Worm (Caenorhabditis elegans) whole organism, L2 larva: ENCODE results near the gene T25E4.2.

Experiments
- C34F6.9 ChIP-seq: fragments of 150-350 bp; optimal IDR thresholded peaks from 2 replicates; lab custom pipeline; 2014; ENCODE audit warnings: missing biosample characterization, missing genetic modification characterization
- F13H6.1 ChIP-seq: sonication (generic microtip); optimal IDR thresholded peaks from 2 replicates; lab custom pipeline; 2016; ENCODE audit warnings: missing genetic modification characterization, missing compliant biosample characterization
- R02D3.7 ChIP-seq: fragments of 150-350 bp; optimal IDR thresholded peaks from 2 replicates; lab custom pipeline; 2014; ENCODE audit warnings: missing biosample characterization, missing genetic modification characterization
- Y55F3AM.14 ChIP-seq: fragments of 200-800 bp; sonication (Bioruptor generic); optimal IDR thresholded peaks from 2 replicates; lab custom pipeline; 2018; ENCODE audit warnings: mild to moderate bottlenecking, missing genetic modification characterization, missing compliant biosample characterization
- ZK546.5 ChIP-seq: sonication (generic microtip); optimal IDR thresholded peaks from 2 replicates; lab custom pipeline; 2017; ENCODE audit warnings: missing biosample characterization, missing genetic modification characterization
- alr-1 ChIP-seq: fragments of 150-350 bp; optimal IDR thresholded peaks from 2 replicates; lab custom pipeline; 2014; ENCODE audit warnings: missing biosample characterization, missing genetic modification characterization
- aly-2 ChIP-seq: fragments of 150-350 bp; optimal IDR thresholded peaks from 2 replicates; lab custom pipeline; 2014; ENCODE audit warnings: missing biosample characterization, missing genetic modification characterization
- ama-1 ChIP-seq: fragments of 150-350 bp; optimal IDR thresholded peaks from 2 replicates; lab custom pipeline; 2018; ENCODE audit warnings: inconsistent platforms
- blmp-1 ChIP-seq: sonication (generic microtip); optimal IDR thresholded peaks from 2 replicates; lab custom pipeline; 2017; ENCODE audit warnings: missing genetic modification characterization, mild to moderate bottlenecking, missing compliant biosample characterization, antibody characterized with exemption, moderate library complexity; ENCODE audit not compliant: insufficient read depth
- ceh-16 ChIP-seq: fragments of 150-350 bp; optimal IDR thresholded peaks from 2 replicates; lab custom pipeline; 2014; ENCODE audit warnings: missing biosample characterization, missing genetic modification characterization
- ceh-82 ChIP-seq: fragments of 150-350 bp; optimal IDR thresholded peaks from 2 replicates; lab custom pipeline; 2014; ENCODE audit warnings: missing biosample characterization, missing genetic modification characterization
- crh-2 ChIP-seq: sonication (generic microtip); optimal IDR thresholded peaks from 2 replicates; lab custom pipeline; 2017; ENCODE audit warnings: missing biosample characterization, missing genetic modification characterization
- dmd-4 ChIP-seq: sonication (generic microtip); optimal IDR thresholded peaks from 2 replicates; lab custom pipeline; 2017; ENCODE audit warnings: missing biosample characterization, missing genetic modification characterization
- egl-27 ChIP-seq: sonication (generic microtip); optimal IDR thresholded peaks from 3 replicates; lab custom pipeline; 2017; ENCODE audit warnings: missing biosample characterization, missing genetic modification reagents, missing genetic modification characterization
- elt-3 ChIP-seq: sonication (generic microtip); optimal IDR thresholded peaks from 2 replicates; lab custom pipeline; 2017; ENCODE audit warnings: missing biosample characterization, missing genetic modification characterization
- fos-1 ChIP-seq: fragments of 150-350 bp; optimal IDR thresholded peaks from 2 replicates; lab custom pipeline; 2014; ENCODE audit warnings: missing biosample characterization, missing genetic modification characterization
- gmeb-1 ChIP-seq: fragments of 150-350 bp; optimal IDR thresholded peaks from 2 replicates; lab custom pipeline; 2014; ENCODE audit warnings: missing biosample characterization, missing genetic modification characterization
- lin-11 ChIP-seq: fragments of 150-350 bp; sonication (generic microtip); optimal IDR thresholded peaks from 2 replicates; lab custom pipeline; 2014; ENCODE audit warnings: missing biosample characterization, missing genetic modification characterization, inconsistent platforms, mixed read lengths
- lin-13 ChIP-seq: fragments of 150-350 bp; optimal IDR thresholded peaks from 2 replicates; lab custom pipeline; 2014; ENCODE audit warnings: missing biosample characterization, missing genetic modification reagents, missing genetic modification characterization
- lin-39 ChIP-seq: fragments of 150-350 bp; optimal IDR thresholded peaks from 2 replicates; lab custom pipeline; 2014; ENCODE audit warnings: missing biosample characterization, missing genetic modification reagents, missing genetic modification characterization
- lsy-2 ChIP-seq, 2 experiments: fragments of 150-350 bp in 1 of 2; sonication (generic microtip) in 1 of 2; optimal IDR thresholded peaks; 2 replicates each; lab custom pipeline; 2014 to 2017; ENCODE audit warnings: missing biosample characterization in 2 of 2, missing genetic modification characterization in 2 of 2
- mbf-1 ChIP-seq: sonication (generic microtip); optimal IDR thresholded peaks from 2 replicates; lab custom pipeline; 2017; ENCODE audit warnings: missing biosample characterization, missing genetic modification characterization
- mdl-1 ChIP-seq, 2 experiments: fragments of 150-350 bp in 1 of 2; sonication (generic microtip) in 1 of 2; optimal IDR thresholded peaks; 2 replicates each; lab custom pipeline; 2017; ENCODE audit warnings: missing biosample characterization in 2 of 2, missing genetic modification characterization in 2 of 2
- nhr-10 ChIP-seq: sonication (generic microtip); optimal IDR thresholded peaks from 2 replicates; lab custom pipeline; 2017; ENCODE audit warnings: missing biosample characterization, missing genetic modification characterization
- nhr-11 ChIP-seq: fragments of 150-350 bp; optimal IDR thresholded peaks from 2 replicates; lab custom pipeline; 2014; ENCODE audit warnings: missing biosample characterization, missing genetic modification characterization
- nhr-12 ChIP-seq: fragments of 150-350 bp; optimal IDR thresholded peaks from 2 replicates; lab custom pipeline; 2014; ENCODE audit warnings: missing biosample characterization, missing genetic modification characterization
- nhr-129 ChIP-seq: fragments of 150-350 bp; optimal IDR thresholded peaks from 2 replicates; lab custom pipeline; 2014; ENCODE audit warnings: missing biosample characterization, missing genetic modification characterization
- nhr-21 ChIP-seq: fragments of 150-350 bp; optimal IDR thresholded peaks from 2 replicates; lab custom pipeline; 2014; ENCODE audit warnings: missing biosample characterization, missing genetic modification characterization
- nhr-23 ChIP-seq: fragments of 150-350 bp; optimal IDR thresholded peaks from 2 replicates; lab custom pipeline; 2014; ENCODE audit warnings: missing biosample characterization, missing genetic modification reagents, missing genetic modification characterization
- nhr-237 ChIP-seq: fragments of 150-350 bp; optimal IDR thresholded peaks from 2 replicates; lab custom pipeline; 2014; ENCODE audit warnings: missing biosample characterization, missing genetic modification characterization
- nhr-25 ChIP-seq: fragments of 150-350 bp; sonication (generic microtip); optimal IDR thresholded peaks from 3 replicates; lab custom pipeline; 2014; ENCODE audit warnings: missing biosample characterization, missing genetic modification characterization
- nhr-6 ChIP-seq: fragments of 150-350 bp; optimal IDR thresholded peaks from 2 replicates; lab custom pipeline; 2014; ENCODE audit warnings: missing biosample characterization, missing genetic modification characterization
- nhr-77 ChIP-seq: fragments of 150-350 bp; optimal IDR thresholded peaks from 2 replicates; lab custom pipeline; 2014; ENCODE audit warnings: missing biosample characterization, missing genetic modification characterization
- peb-1 ChIP-seq: fragments of 150-350 bp; optimal IDR thresholded peaks from 2 replicates; lab custom pipeline; 2014; ENCODE audit warnings: missing biosample characterization, missing genetic modification characterization
- sem-4 ChIP-seq: fragments of 150-350 bp; optimal IDR thresholded peaks from 2 replicates; lab custom pipeline; 2014; ENCODE audit warnings: missing biosample characterization, missing genetic modification reagents, missing genetic modification characterization
- skn-1 ChIP-seq: sonication (generic microtip); optimal IDR thresholded peaks from 2 replicates; lab custom pipeline; 2017; ENCODE audit warnings: missing biosample characterization, missing genetic modification characterization
- sma-3 ChIP-seq: sonication (generic microtip); optimal IDR thresholded peaks from 2 replicates; lab custom pipeline; 2016; ENCODE audit warnings: missing genetic modification reagents, missing genetic modification characterization, missing compliant biosample characterization
- sma-9 ChIP-seq, 2 experiments: fragments of 150-350 bp in 1 of 2; sonication (generic microtip) in 1 of 2; optimal IDR thresholded peaks; 2 replicates each; lab custom pipeline; 2014 to 2016; ENCODE audit warnings: missing genetic modification characterization in 2 of 2, mild to moderate bottlenecking in 1 of 2, missing biosample characterization in 1 of 2, missing compliant biosample characterization in 1 of 2, missing genetic modification reagents in 1 of 2, moderate library complexity in 1 of 2
- snpc-4 ChIP-seq: fragments of 150-350 bp; optimal IDR thresholded peaks from 2 replicates; lab custom pipeline; 2014; ENCODE audit warnings: missing biosample characterization, missing genetic modification characterization
- unc-55 ChIP-seq: fragments of 150-350 bp; sonication (generic microtip); optimal IDR thresholded peaks from 3 replicates; lab custom pipeline; 2014; ENCODE audit warnings: missing biosample characterization, missing genetic modification reagents, missing genetic modification characterization
- ztf-1 ChIP-seq: fragments of 200-800 bp; sonication (Bioruptor generic); conservative IDR thresholded peaks from 2 replicates; pipeline ENCODE4 v1.3.6; 2022; ENCODE audit warnings: missing genetic modification characterization, missing compliant biosample characterization
- ztf-11 ChIP-seq: sonication (generic microtip); optimal IDR thresholded peaks from 2 replicates; lab custom pipeline; 2017; ENCODE audit warnings: missing biosample characterization, missing genetic modification characterization
- ztf-4 ChIP-seq: fragments of 150-350 bp; optimal IDR thresholded peaks from 2 replicates; lab custom pipeline; 2014; ENCODE audit warnings: missing biosample characterization, missing genetic modification characterization

Gene T25E4.2

DNA sequence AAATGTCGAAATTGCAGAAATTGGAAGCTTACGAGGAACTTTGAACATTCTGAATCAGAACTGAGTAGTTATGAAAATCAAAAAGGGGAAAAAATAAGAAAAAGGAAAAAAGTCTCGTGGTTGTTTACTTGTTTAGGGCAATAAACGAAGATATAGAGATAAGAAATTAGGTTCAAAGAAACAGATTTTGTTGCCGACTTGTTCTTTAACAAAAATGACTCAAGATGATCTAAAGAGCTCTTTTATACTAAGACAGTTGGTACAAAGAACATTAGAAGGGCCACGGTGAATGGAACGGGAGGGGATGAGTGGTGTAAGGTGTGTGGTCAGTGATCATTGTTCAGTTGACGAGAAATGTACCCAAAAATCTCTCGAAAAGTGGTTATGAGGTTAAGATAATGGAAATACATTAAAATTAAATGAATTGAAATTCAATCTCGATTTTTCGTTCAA lies 34.7 kb downstream of the T25E4.2 start, which contains the start of gene acdh-2:
Gene acdh-2 (minus strand): TSS at position 51 of the 453 bp plus-strand sequence.
- TF ChIP-seq nhr-10 (tag; lab: Kevin White, UChicago) (no peak), snpc-4 (tag; lab: Kevin White, UChicago) (no peak), C34F6.9 (tag; lab: Kevin White, UChicago) (no peak), alr-1 (tag; lab: Kevin White, UChicago) (no peak), mbf-1 (tag; lab: Kevin White, UChicago) (no peak), lin-13 (GFP tag; lab: Kevin White, UChicago) (no peak), lsy-2 (tag; optimal IDR thresholded peaks at IDR 0.05; lab: Kevin White, UChicago) (no peak)
- TF ChIP-seq, all 48 proteins: peak for 0

DNA sequence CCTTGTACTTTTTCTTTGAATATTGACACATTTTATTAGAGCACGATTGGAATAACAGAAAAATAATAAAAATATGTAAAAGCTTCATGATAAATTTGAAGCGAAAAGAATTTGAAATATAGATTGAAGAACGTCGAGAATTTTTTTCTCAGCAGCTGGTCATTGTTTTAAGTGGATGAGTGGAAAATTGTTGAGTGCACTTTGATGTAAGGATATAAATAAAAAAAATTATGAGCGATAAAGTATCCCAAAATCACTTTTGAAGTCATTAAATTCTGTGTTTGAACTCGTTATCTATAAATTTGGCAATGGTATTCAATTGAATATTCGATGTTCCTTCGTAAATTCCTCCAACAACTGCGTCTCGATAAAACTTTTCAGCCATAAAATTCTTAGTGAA lies 37.4 kb downstream of the T25E4.2 start, which contains the start of gene ins-13:
Gene ins-13 (minus strand): TSS at position 101 of the 400 bp plus-strand sequence.
- no peak for TF ChIP-seq sma-9 (GFP tag; optimal IDR thresholded peaks at IDR 0.05; lab: Kevin White, UChicago)
- no peak for TF ChIP-seq sma-9 (tag; optimal IDR thresholded peaks at IDR 0.05; lab: Kevin White, UChicago)
- TF ChIP-seq sem-4, result no peak
- no peak for TF ChIP-seq ztf-4
- TF ChIP-seq dmd-4 (tag; lab: Kevin White, UChicago), result no peak
- no peak for TF ChIP-seq nhr-129 (tag; lab: Kevin White, UChicago)
- TF ChIP-seq R02D3.7 (tag; lab: Kevin White, UChicago), result no peak

DNA sequence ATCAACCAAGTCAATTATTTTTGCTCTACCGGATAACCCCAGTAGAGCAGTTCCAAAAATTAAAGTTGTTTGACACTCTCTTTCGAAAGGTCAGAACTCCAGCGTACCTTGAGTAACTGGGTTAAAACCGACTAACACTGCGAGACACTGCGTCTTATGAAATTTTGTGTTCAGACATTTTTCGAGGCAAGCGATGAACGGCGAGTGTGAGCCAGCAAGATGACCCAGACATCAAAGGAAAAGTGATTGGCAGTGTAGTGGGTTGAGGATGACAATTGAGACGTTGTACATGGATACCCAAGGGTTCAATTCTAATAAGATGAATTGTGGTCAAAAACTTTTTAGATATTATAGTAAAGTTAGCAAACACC lies 38.1 kb downstream of the T25E4.2 start:
- peak; percentile 16 for TF ChIP-seq nhr-6 (tag; lab: Kevin White, UChicago)
- TF ChIP-seq nhr-129 (tag; lab: Kevin White, UChicago), result peak; percentile 89
- TF ChIP-seq lin-13 (GFP tag; lab: Kevin White, UChicago), result peak; percentile 27
- TF ChIP-seq sma-9 (GFP tag; optimal IDR thresholded peaks at IDR 0.05; lab: Kevin White, UChicago), result peak; percentile 76
- TF ChIP-seq sma-9 (tag; optimal IDR thresholded peaks at IDR 0.05; lab: Kevin White, UChicago), result no peak
- peak; percentile 15 for TF ChIP-seq nhr-10 (tag; lab: Kevin White, UChicago)
- no peak for TF ChIP-seq ceh-16 (tag; lab: Kevin White, UChicago)
- peak in 1 of 2 experiments; percentile 73 for TF ChIP-seq lsy-2 (tag; optimal IDR thresholded peaks at IDR 0.05; lab: Kevin White, UChicago)
- peak; percentile 11 for TF ChIP-seq fos-1 (tag; lab: Kevin White, UChicago)
- peak; percentile 66 for TF ChIP-seq gmeb-1
- TF ChIP-seq aly-2, result no peak
- peak; percentile 60 for TF ChIP-seq crh-2 (tag; lab: Kevin White, UChicago)
- TF ChIP-seq lin-11, result no peak
- TF ChIP-seq sma-3 (GFP tag; lab: Kevin White, UChicago), result peak; percentile 66
- TF ChIP-seq alr-1 (tag; lab: Kevin White, UChicago), result no peak
- no peak for TF ChIP-seq nhr-237 (tag; lab: Kevin White, UChicago)
- TF ChIP-seq nhr-77 (tag; lab: Kevin White, UChicago), result peak; percentile 6
- no peak for TF ChIP-seq egl-27 (tag; lab: Kevin White, UChicago)
- TF ChIP-seq nhr-21 (tag; lab: Kevin White, UChicago), result peak; percentile 85
- peak; percentile 93 for TF ChIP-seq ama-1 (lab: Kevin White, UChicago)
- TF ChIP-seq ztf-1, result no peak
- peak; percentile 98 for TF ChIP-seq snpc-4 (tag; lab: Kevin White, UChicago)
- TF ChIP-seq, all 48 proteins: peak for 14

DNA sequence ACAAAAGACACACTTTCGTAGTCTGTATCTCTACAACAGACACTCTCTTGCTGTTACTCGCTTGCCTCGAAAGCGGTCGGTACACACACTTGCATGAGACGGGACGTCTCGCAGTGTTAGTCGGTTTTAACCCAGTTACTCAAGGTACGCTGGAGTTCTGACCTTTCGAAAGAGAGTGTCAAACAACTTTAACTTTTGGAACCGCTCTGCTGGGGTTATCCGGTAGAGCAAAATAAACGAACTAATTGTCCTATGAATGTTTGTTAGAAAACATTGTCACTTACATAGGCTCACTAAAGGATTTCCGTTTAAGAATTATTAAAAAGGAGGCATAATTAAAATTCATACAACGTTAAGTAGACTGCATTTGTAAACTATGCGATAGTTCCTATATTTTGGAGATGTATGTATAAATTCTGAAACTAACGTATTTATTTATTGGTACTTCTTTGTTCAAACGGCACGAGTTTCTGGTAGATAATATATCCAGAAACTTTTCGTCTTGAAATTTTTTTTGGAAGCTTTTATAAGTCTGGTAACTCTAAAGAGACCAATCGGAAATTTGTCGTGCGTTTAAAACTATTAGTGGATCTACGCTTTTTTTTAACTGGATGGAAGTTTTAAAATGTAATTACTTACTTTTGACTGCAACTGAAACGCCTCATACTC lies 38.6 kb downstream of the T25E4.2 start:
- peak; percentile 81 for TF ChIP-seq nhr-11 (tag; lab: Kevin White, UChicago)
- peak; percentile 95 for TF ChIP-seq gmeb-1
- peak; percentile 93 for TF ChIP-seq ceh-16 (tag; lab: Kevin White, UChicago)
- TF ChIP-seq crh-2 (tag; lab: Kevin White, UChicago), result peak; percentile 99
- peak; percentile 91 for TF ChIP-seq lin-39
- peak; percentile 99 for TF ChIP-seq unc-55 (GFP tag; lab: Kevin White, UChicago)
- peak; percentile 59 for TF ChIP-seq peb-1 (tag; lab: Kevin White, UChicago)
- TF ChIP-seq nhr-23, result no peak
- peak; percentile 61 for TF ChIP-seq mbf-1 (tag; lab: Kevin White, UChicago)
- peak; percentile 88 to 92 for TF ChIP-seq mdl-1 (tag; optimal IDR thresholded peaks at IDR 0.05; lab: Kevin White, UChicago)
- TF ChIP-seq snpc-4 (tag; lab: Kevin White, UChicago), result peak; percentile 100
- TF ChIP-seq Y55F3AM.14 (GFP tag; lab: Kevin White, UChicago), result peak; percentile 95
- TF ChIP-seq skn-1 (tag; lab: Kevin White, UChicago), result peak; percentile 92
- peak; percentile 62 for TF ChIP-seq ztf-11 (tag; lab: Kevin White, UChicago)
- peak; percentile 98 for TF ChIP-seq F13H6.1 (tag; lab: Kevin White, UChicago)
- TF ChIP-seq elt-3 (tag; lab: Kevin White, UChicago), result no peak
- TF ChIP-seq ZK546.5, result peak; percentile 58
- TF ChIP-seq nhr-129 (tag; lab: Kevin White, UChicago), result peak; percentile 99
- peak; percentile 71 for TF ChIP-seq dmd-4 (tag; lab: Kevin White, UChicago)
- TF ChIP-seq R02D3.7 (tag; lab: Kevin White, UChicago), result peak; percentile 80
- TF ChIP-seq nhr-21 (tag; lab: Kevin White, UChicago), result peak; percentile 99
- TF ChIP-seq nhr-12 (tag; lab: Kevin White, UChicago), result peak; percentile 74
- peak; percentile 97 for TF ChIP-seq nhr-25 (tag; lab: Kevin White, UChicago)
- peak; percentile 99 for TF ChIP-seq ztf-4
- TF ChIP-seq ceh-82 (tag; lab: Kevin White, UChicago), result peak; percentile 87
- peak; percentile 100 for TF ChIP-seq aly-2
- TF ChIP-seq nhr-77 (tag; lab: Kevin White, UChicago), result peak; percentile 65
- peak; percentile 90 for TF ChIP-seq blmp-1 (tag; lab: Kevin White, UChicago)
- peak; percentile 99 for TF ChIP-seq C34F6.9 (tag; lab: Kevin White, UChicago)
